Fruit fly (Drosophila melanogaster) whole organism, pupa: ENCODE measurements around the gene CG31637.

Source experiments
- CG10348 ChIP-seq: fragments of 200-800 bp; sonication (Bioruptor generic); IDR thresholded peaks from 2 replicates; pipeline ENCODE4 v1.3.6; 2022; ENCODE audit warnings: missing biosample characterization, missing genetic modification characterization
- CG12605 ChIP-seq: fragments of 200-800 bp; sonication (Bioruptor generic); IDR thresholded peaks from 2 replicates; pipeline ENCODE4 v1.3.6; 2022; ENCODE audit warnings: missing biosample characterization, missing genetic modification characterization
- CG13204 ChIP-seq: fragments of 200-800 bp; sonication (Bioruptor generic); optimal IDR thresholded peaks from 2 replicates; lab custom pipeline; 2018; ENCODE audit warnings: missing biosample characterization, mild to moderate bottlenecking, missing genetic modification characterization, moderate library complexity
- CG14655 ChIP-seq: fragments of 200-800 bp; sonication (Bioruptor generic); optimal IDR thresholded peaks from 3 replicates; lab custom pipeline; 2017; ENCODE audit warnings: mild to moderate bottlenecking, missing biosample characterization, missing genetic modification reagents, missing genetic modification characterization
- CG15710 ChIP-seq: fragments of 200-800 bp; sonication (Bioruptor generic); optimal IDR thresholded peaks from 2 replicates; lab custom pipeline; 2018; ENCODE audit warnings: missing biosample characterization, mild to moderate bottlenecking, missing genetic modification characterization, moderate library complexity
- CG17806 ChIP-seq: fragments of 200-800 bp; sonication (Bioruptor generic); optimal IDR thresholded peaks from 2 replicates; lab custom pipeline; 2018; ENCODE audit warnings: missing biosample characterization, mild to moderate bottlenecking, missing genetic modification characterization, moderate library complexity
- CG32121 ChIP-seq: fragments of 200-800 bp; sonication (Bioruptor generic); IDR thresholded peaks from 2 replicates; pipeline ENCODE4 v1.3.6; 2022; ENCODE audit warnings: missing biosample characterization, missing genetic modification characterization
- CG34367 ChIP-seq: fragments of 200-800 bp; sonication (Bioruptor generic); optimal IDR thresholded peaks from 2 replicates; lab custom pipeline; 2018; ENCODE audit warnings: missing biosample characterization, mild to moderate bottlenecking, missing genetic modification characterization
- CG4496 ChIP-seq: fragments of 200-800 bp; sonication (Bioruptor generic); IDR thresholded peaks from 3 replicates; pipeline ENCODE4 v1.3.6; 2022; ENCODE audit warnings: missing biosample characterization, missing genetic modification characterization
- CG8159 ChIP-seq: fragments of 200-800 bp; sonication (Bioruptor generic); optimal IDR thresholded peaks from 3 replicates; lab custom pipeline; 2018; ENCODE audit warnings: missing biosample characterization, mild to moderate bottlenecking, missing genetic modification characterization, moderate library complexity
- CG8301 ChIP-seq: fragments of 200-800 bp; sonication (Bioruptor generic); optimal IDR thresholded peaks from 2 replicates; lab custom pipeline; 2018; ENCODE audit warnings: missing biosample characterization, mild to moderate bottlenecking, missing genetic modification characterization
- CG9948 ChIP-seq: fragments of 200-800 bp; sonication (Bioruptor generic); optimal IDR thresholded peaks from 2 replicates; lab custom pipeline; 2018; ENCODE audit warnings: missing biosample characterization, mild to moderate bottlenecking, missing genetic modification characterization, moderate library complexity
- D1 ChIP-seq: fragments of 200-800 bp; sonication (Bioruptor generic); optimal IDR thresholded peaks from 2 replicates; lab custom pipeline; 2018; ENCODE audit warnings: missing biosample characterization, mild to moderate bottlenecking, missing genetic modification characterization, moderate library complexity
- EcR ChIP-seq: fragments of 200-800 bp; sonication (Bioruptor generic); optimal IDR thresholded peaks from 3 replicates; lab custom pipeline; 2019; ENCODE audit warnings: missing biosample characterization, missing genetic modification characterization, mild to moderate bottlenecking, moderate library complexity, missing genetic modification reagents
- Ets98B ChIP-seq: fragments of 200-800 bp; sonication (Bioruptor generic); IDR thresholded peaks from 2 replicates; pipeline ENCODE4 v1.3.6; 2022; ENCODE audit warnings: missing biosample characterization, missing genetic modification characterization
- Pif1A ChIP-seq: fragments of 200-800 bp; sonication (Bioruptor generic); optimal IDR thresholded peaks from 3 replicates; lab custom pipeline; 2016; ENCODE audit warnings: missing biosample characterization, missing genetic modification characterization
- Pif1B ChIP-seq: fragments of 200-800 bp; sonication (Bioruptor generic); optimal IDR thresholded peaks from 3 replicates; lab custom pipeline; 2016; ENCODE audit warnings: missing biosample characterization, missing genetic modification characterization
- Snoo ChIP-seq: fragments of 200-800 bp; sonication (Bioruptor generic); optimal IDR thresholded peaks from 3 replicates; lab custom pipeline; 2017; ENCODE audit warnings: missing biosample characterization, mild to moderate bottlenecking, missing genetic modification characterization, inconsistent platforms
- fd96Ca ChIP-seq: fragments of 200-800 bp; sonication (Bioruptor generic); IDR thresholded peaks from 3 replicates; pipeline ENCODE4 v1.3.6; 2022; ENCODE audit warnings: missing biosample characterization, missing genetic modification characterization
- gl ChIP-seq: fragments of 200-800 bp; sonication (Bioruptor generic); optimal IDR thresholded peaks from 2 replicates; lab custom pipeline; 2018; ENCODE audit warnings: missing biosample characterization, mild to moderate bottlenecking, missing genetic modification characterization
- rn ChIP-seq: fragments of 200-800 bp; sonication (Bioruptor generic); IDR thresholded peaks from 2 replicates; pipeline ENCODE4 v1.3.6; 2022; ENCODE audit warnings: missing biosample characterization, missing genetic modification characterization

CG31637 gene

dm6 chr2L:6559131-6559530, 60.7 kb downstream of the CG31637 start, which contains the start of gene COX5BL:
Gene COX5BL (plus strand): TSS chr2L:6559431.
- no peak for TF ChIP-seq CG12605 (GFP tag; lab: Robert Waterston, UW)
- no peak for TF ChIP-seq Snoo (tag; lab: Kevin White, UChicago)
- no peak for TF ChIP-seq Pif1A (GFP tag; lab: Kevin White, UChicago)
- TF ChIP-seq CG15710 (tag; lab: Kevin White, UChicago), result no peak
- TF ChIP-seq Ets98B (GFP tag; lab: Robert Waterston, UW), result no peak
- no peak for TF ChIP-seq D1 (tag; lab: Kevin White, UChicago)
- TF ChIP-seq, all 21 proteins: peak for 0

dm6 chr2L:6561463-6562357, 63.3 kb downstream of the CG31637 start, which contains the start of the genes Trmt6 and Ent2:
Gene Trmt6 (minus strand): TSS chr2L:6562289.
Gene Ent2 (plus strand): TSS chr2L:6562325.
- TF ChIP-seq CG34367 (tag; lab: Kevin White, UChicago) (peak; percentile 93), D1 (tag; lab: Kevin White, UChicago) (peak; percentile 67), EcR (peak; percentile 53), Pif1B (GFP tag; lab: Kevin White, UChicago) (peak; percentile 97), gl (tag; lab: Kevin White, UChicago) (peak; percentile 88), Snoo (tag; lab: Kevin White, UChicago) (peak; percentile 96), fd96Ca (GFP tag; lab: Robert Waterston, UW) (peak; percentile 99), CG8159 (tag; lab: Kevin White, UChicago) (peak; percentile 96), CG10348 (GFP tag; lab: Robert Waterston, UW) (peak; percentile 96), CG9948 (peak; percentile 93), CG32121 (peak; percentile 98), Ets98B (GFP tag; lab: Robert Waterston, UW) (peak; percentile 98), CG4496 (GFP tag; lab: Robert Waterston, UW) (peak; percentile 99), CG12605 (GFP tag; lab: Robert Waterston, UW) (peak; percentile 95), CG8301 (tag; lab: Kevin White, UChicago) (peak; percentile 96), CG14655 (peak; percentile 97), CG17806 (tag; lab: Kevin White, UChicago) (peak; percentile 95), CG15710 (tag; lab: Kevin White, UChicago) (peak; percentile 92), CG13204 (GFP tag; lab: Kevin White, UChicago) (peak; percentile 71), Pif1A (GFP tag; lab: Kevin White, UChicago) (peak; percentile 96), rn (GFP tag; lab: Robert Waterston, UW) (peak; percentile 98)

dm6 chr2L:6562358-6562687, 63.9 kb downstream of the CG31637 start:
- no peak for TF ChIP-seq Snoo (tag; lab: Kevin White, UChicago)
- no peak for TF ChIP-seq rn (GFP tag; lab: Robert Waterston, UW)
- no peak for TF ChIP-seq CG14655
- no peak for TF ChIP-seq gl (tag; lab: Kevin White, UChicago)
- no peak for TF ChIP-seq CG8159 (tag; lab: Kevin White, UChicago)
- TF ChIP-seq Pif1B (GFP tag; lab: Kevin White, UChicago), result no peak
- no peak for TF ChIP-seq CG34367 (tag; lab: Kevin White, UChicago)
- no peak for TF ChIP-seq Pif1A (GFP tag; lab: Kevin White, UChicago)
- TF ChIP-seq CG13204 (GFP tag; lab: Kevin White, UChicago), result no peak
- TF ChIP-seq fd96Ca (GFP tag; lab: Robert Waterston, UW), result no peak
- no peak for TF ChIP-seq CG15710 (tag; lab: Kevin White, UChicago)
- no peak for TF ChIP-seq CG10348 (GFP tag; lab: Robert Waterston, UW)
- TF ChIP-seq D1 (tag; lab: Kevin White, UChicago), result no peak
- no peak for TF ChIP-seq EcR
- no peak for TF ChIP-seq CG12605 (GFP tag; lab: Robert Waterston, UW)
- TF ChIP-seq CG17806 (tag; lab: Kevin White, UChicago), result no peak

- TF ChIP-seq EcR (peak; percentile 88), CG8159 (tag; lab: Kevin White, UChicago) (no peak)
These were observed 66.5 kb downstream of the CG31637 start for dm6 chr2L:6564955-6565354.

dm6 chr2L:6566020-6566687, 67.7 kb downstream of the CG31637 start, which contains the start of gene CG13766:
Gene CG13766 (minus strand): TSS chr2L:6566181.
- TF ChIP-seq CG12605 (GFP tag; lab: Robert Waterston, UW) (no peak), Pif1B (GFP tag; lab: Kevin White, UChicago) (no peak), CG8159 (tag; lab: Kevin White, UChicago) (no peak), CG13204 (GFP tag; lab: Kevin White, UChicago) (no peak), CG32121 (no peak), CG14655 (no peak), gl (tag; lab: Kevin White, UChicago) (no peak), D1 (tag; lab: Kevin White, UChicago) (no peak)
